Fruit fly (Drosophila melanogaster) whole organism, embryonic: ENCODE data around the gene Tep1.

Experiments
- CG10431 ChIP-seq: fragments of 200-800 bp; sonication (Bioruptor generic); optimal IDR thresholded peaks from 3 replicates; lab custom pipeline; 2018; ENCODE audit warnings: missing biosample characterization, mild to moderate bottlenecking, missing genetic modification characterization
- CG11723 ChIP-seq: fragments of 200-800 bp; sonication (Bioruptor generic); optimal IDR thresholded peaks from 2 replicates; lab custom pipeline; 2017; ENCODE audit warnings: missing biosample characterization, mild to moderate bottlenecking, missing genetic modification characterization
- CG12219 ChIP-seq: fragments of 200-800 bp; sonication (Bioruptor generic); optimal IDR thresholded peaks from 3 replicates; lab custom pipeline; 2018; ENCODE audit warnings: missing biosample characterization, mild to moderate bottlenecking, missing genetic modification characterization
- CG16815 ChIP-seq: fragments of 200-800 bp; sonication (Bioruptor generic); optimal IDR thresholded peaks from 3 replicates; lab custom pipeline; 2017; ENCODE audit warnings: missing biosample characterization, mild to moderate bottlenecking, missing genetic modification characterization
- CG17328 ChIP-seq: fragments of 200-800 bp; sonication (Bioruptor generic); IDR thresholded peaks from 2 replicates; pipeline ENCODE4 v1.3.6; 2022; ENCODE audit warnings: missing biosample characterization, missing genetic modification characterization
- CG18476 ChIP-seq: fragments of 200-800 bp; sonication (Bioruptor generic); optimal IDR thresholded peaks from 2 replicates; lab custom pipeline; 2016; ENCODE audit warnings: missing biosample characterization, mild to moderate bottlenecking, missing genetic modification characterization
- CG34376 ChIP-seq: fragments of 200-800 bp; sonication (Bioruptor generic); optimal IDR thresholded peaks from 2 replicates; lab custom pipeline; 2018; ENCODE audit warnings: missing biosample characterization, mild to moderate bottlenecking, missing genetic modification characterization
- CG42726 ChIP-seq: fragments of 200-800 bp; sonication (Bioruptor generic); IDR thresholded peaks from 2 replicates; pipeline ENCODE4 v1.3.6; 2022; ENCODE audit warnings: missing biosample characterization, missing genetic modification characterization; ENCODE audit not compliant: partially characterized antibody
- CG4360 ChIP-seq: fragments of 200-800 bp; sonication (Bioruptor generic); IDR thresholded peaks from 2 replicates; pipeline ENCODE4 v1.3.6; 2022; ENCODE audit warnings: missing biosample characterization, missing genetic modification characterization
- CG6272 ChIP-seq: fragments of 200-800 bp; sonication (Bioruptor generic); IDR thresholded peaks from 2 replicates; pipeline ENCODE4 v1.3.6; 2022; ENCODE audit warnings: missing biosample characterization, missing genetic modification characterization
- CG6765 ChIP-seq: fragments of 200-800 bp; sonication (Bioruptor generic); optimal IDR thresholded peaks from 3 replicates; lab custom pipeline; 2017; ENCODE audit warnings: missing biosample characterization, mild to moderate bottlenecking, missing genetic modification characterization
- CG7745 ChIP-seq: fragments of 200-800 bp; sonication (Bioruptor generic); optimal IDR thresholded peaks from 2 replicates; lab custom pipeline; 2018; ENCODE audit warnings: missing biosample characterization, mild to moderate bottlenecking, missing genetic modification characterization, moderate library complexity
- CG9876 ChIP-seq: fragments of 200-800 bp; sonication (Bioruptor generic); optimal IDR thresholded peaks from 2 replicates; lab custom pipeline; 2016; ENCODE audit warnings: missing biosample characterization, missing genetic modification characterization
- CTCF ChIP-seq: fragments of 200-800 bp; sonication (Bioruptor generic); optimal IDR thresholded peaks from 2 replicates; lab custom pipeline; 2017; ENCODE audit warnings: missing biosample characterization, mild to moderate bottlenecking, missing genetic modification characterization, moderate library complexity
- CoRest ChIP-seq: fragments of 200-800 bp; sonication (Bioruptor generic); optimal IDR thresholded peaks from 3 replicates; lab custom pipeline; 2018; ENCODE audit warnings: missing biosample characterization, mild to moderate bottlenecking, missing genetic modification characterization, moderate library complexity
- D19A ChIP-seq: fragments of 200-800 bp; optimal IDR thresholded peaks from 3 replicates; lab custom pipeline; 2019; ENCODE audit warnings: missing biosample characterization, mild to moderate bottlenecking, missing genetic modification characterization, moderate library complexity
- D19B ChIP-seq: fragments of 200-800 bp; sonication (Bioruptor generic); optimal IDR thresholded peaks from 2 replicates; lab custom pipeline; 2017; ENCODE audit warnings: missing biosample characterization, mild to moderate bottlenecking, missing genetic modification characterization
- Dek ChIP-seq: fragments of 200-800 bp; sonication (Bioruptor generic); optimal IDR thresholded peaks from 3 replicates; lab custom pipeline; 2019; ENCODE audit warnings: missing biosample characterization, mild to moderate bottlenecking, missing genetic modification characterization, moderate library complexity
- Dip3 ChIP-seq: fragments of 200-800 bp; sonication (Bioruptor generic); optimal IDR thresholded peaks from 3 replicates; lab custom pipeline; 2016; ENCODE audit warnings: missing biosample characterization, missing genetic modification characterization
- E2f1 ChIP-seq: fragments of 200-800 bp; sonication (Bioruptor generic); IDR thresholded peaks from 2 replicates; pipeline ENCODE4 v1.3.6; 2022; ENCODE audit warnings: missing biosample characterization, missing genetic modification characterization
- H2.0 ChIP-seq: fragments of 200-800 bp; sonication (Bioruptor generic); IDR thresholded peaks from 2 replicates; pipeline ENCODE4 v1.3.6; 2022; ENCODE audit warnings: missing biosample characterization, missing genetic modification characterization
- HLHmδ ChIP-seq: fragments of 200-800 bp; sonication (Bioruptor generic); optimal IDR thresholded peaks from 2 replicates; lab custom pipeline; 2018; ENCODE audit warnings: missing biosample characterization, mild to moderate bottlenecking, missing genetic modification characterization, moderate library complexity
- HmgD ChIP-seq: fragments of 200-800 bp; sonication (Bioruptor generic); optimal IDR thresholded peaks from 3 replicates; lab custom pipeline; 2016; ENCODE audit warnings: missing biosample characterization, missing genetic modification characterization
- HmgZ ChIP-seq: fragments of 200-800 bp; sonication (Bioruptor generic); optimal IDR thresholded peaks from 2 replicates; lab custom pipeline; 2018; ENCODE audit warnings: missing biosample characterization, mild to moderate bottlenecking, missing genetic modification characterization
- Hr78 ChIP-seq, 2 experiments: fragments of 200-800 bp in 1 of 2; fragments of >200 bp in 1 of 2; sonication (Bioruptor generic) in 1 of 2; optimal IDR thresholded peaks; 2 replicates each; lab custom pipeline; 2017 to 2019; ENCODE audit warnings: missing biosample characterization in 2 of 2, missing genetic modification characterization in 2 of 2, mild to moderate bottlenecking in 1 of 2, moderate library complexity in 1 of 2
- MBD-R2 ChIP-seq: fragments of 200-800 bp; sonication (Bioruptor generic); IDR thresholded peaks from 2 replicates; pipeline ENCODE4 v1.3.6; 2022; ENCODE audit warnings: missing biosample characterization, missing genetic modification characterization
- Med ChIP-seq: fragments of 200-800 bp; sonication (Bioruptor generic); peaks from one replicate; lab custom pipeline; 2016; ENCODE audit warnings: missing biosample characterization, missing genetic modification characterization, mild to moderate bottlenecking, inconsistent platforms, moderate library complexity
- Oli ChIP-seq: fragments of 200-800 bp; sonication (Bioruptor generic); optimal IDR thresholded peaks from 2 replicates; lab custom pipeline; 2018; ENCODE audit warnings: missing biosample characterization, mild to moderate bottlenecking, missing genetic modification characterization, moderate library complexity
- Opbp ChIP-seq: fragments of 200-800 bp; sonication (Bioruptor generic); IDR thresholded peaks from 3 replicates; pipeline ENCODE4 v1.3.6; 2022; ENCODE audit warnings: missing biosample characterization, missing genetic modification characterization; ENCODE audit not compliant: partially characterized antibody
- Ptx1 ChIP-seq: fragments of 200-800 bp; sonication (Bioruptor generic); IDR thresholded peaks from 2 replicates; pipeline ENCODE4 v1.3.6; 2022; ENCODE audit warnings: missing biosample characterization, missing genetic modification characterization
- Sox102F ChIP-seq: fragments of 200-800 bp; sonication (Bioruptor generic); optimal IDR thresholded peaks from 2 replicates; lab custom pipeline; 2018; ENCODE audit warnings: missing biosample characterization, mild to moderate bottlenecking, missing genetic modification characterization, moderate library complexity
- Taf1 ChIP-seq: fragments of 200-800 bp; sonication (Bioruptor generic); IDR thresholded peaks from 2 replicates; pipeline ENCODE4 v1.3.6; 2022; ENCODE audit warnings: missing biosample characterization, missing genetic modification characterization
- ara ChIP-seq: fragments of 200-800 bp; sonication (Bioruptor generic); IDR thresholded peaks from 2 replicates; pipeline ENCODE4 v1.3.6; 2022; ENCODE audit warnings: missing biosample characterization, missing genetic modification characterization
- ase ChIP-seq: fragments of 200-800 bp; sonication (Bioruptor generic); IDR thresholded peaks from 3 replicates; pipeline ENCODE4 v1.3.6; 2022; ENCODE audit warnings: missing biosample characterization, missing genetic modification characterization
- br ChIP-seq: fragments of >200 bp; optimal IDR thresholded peaks from 2 replicates; lab custom pipeline; 2017
- cg ChIP-seq: fragments of 200-800 bp; sonication (Bioruptor generic); optimal IDR thresholded peaks from 3 replicates; lab custom pipeline; 2019; ENCODE audit warnings: missing biosample characterization, mild to moderate bottlenecking, missing genetic modification characterization, moderate library complexity
- chinmo ChIP-seq: fragments of 200-800 bp; sonication (Bioruptor generic); IDR thresholded peaks from 4 replicates; pipeline ENCODE4 v1.3.6; 2022; ENCODE audit warnings: missing biosample characterization, missing genetic modification characterization; ENCODE audit not compliant: partially characterized antibody
- dysf ChIP-seq: fragments of 200-800 bp; sonication (Bioruptor generic); IDR thresholded peaks from 3 replicates; pipeline ENCODE4 v1.3.6; 2022; ENCODE audit warnings: missing biosample characterization, missing genetic modification characterization
- eve ChIP-seq, 2 experiments: fragments of >200 bp; optimal IDR thresholded peaks; 2 replicates each; lab custom pipeline; 2017; ENCODE audit warnings: missing biosample characterization in 2 of 2, missing genetic modification characterization in 2 of 2
- grau ChIP-seq: fragments of 200-800 bp; optimal IDR thresholded peaks from 3 replicates; lab custom pipeline; 2019; ENCODE audit warnings: missing biosample characterization, mild to moderate bottlenecking, missing genetic modification characterization, moderate library complexity
- her ChIP-seq: fragments of 200-800 bp; sonication (Bioruptor generic); optimal IDR thresholded peaks from 2 replicates; lab custom pipeline; 2016; ENCODE audit warnings: missing biosample characterization, missing genetic modification characterization
- klu ChIP-seq: fragments of 200-800 bp; sonication (Bioruptor generic); IDR thresholded peaks from 2 replicates; pipeline ENCODE4 v1.3.6; 2022; ENCODE audit warnings: missing biosample characterization, missing genetic modification characterization
- lola ChIP-seq, 3 experiments: fragments of >200 bp in 2 of 3; fragments of 200-800 bp in 1 of 3; sonication (Bioruptor generic) in 1 of 3; optimal IDR thresholded peaks; 2 replicates each; lab custom pipeline; 2017 to 2019; ENCODE audit warnings: missing biosample characterization in 3 of 3, missing genetic modification characterization in 3 of 3, mild to moderate bottlenecking in 1 of 3, moderate library complexity in 1 of 3
- nerfin-1 ChIP-seq: fragments of 200-800 bp; sonication (Bioruptor generic); optimal IDR thresholded peaks from 3 replicates; lab custom pipeline; 2019; ENCODE audit warnings: missing biosample characterization, mild to moderate bottlenecking, missing genetic modification characterization, moderate library complexity
- nmo ChIP-seq: fragments of 200-800 bp; sonication (Bioruptor generic); optimal IDR thresholded peaks from 2 replicates; lab custom pipeline; 2018; ENCODE audit warnings: missing biosample characterization, mild to moderate bottlenecking, missing genetic modification characterization, moderate library complexity
- ssp ChIP-seq: fragments of 200-800 bp; sonication (Bioruptor generic); IDR thresholded peaks from 2 replicates; pipeline ENCODE4 v1.3.6; 2022; ENCODE audit warnings: missing biosample characterization, missing genetic modification characterization
- trh ChIP-seq: fragments of 200-800 bp; sonication (Bioruptor generic); optimal IDR thresholded peaks from 2 replicates; lab custom pipeline; 2016; ENCODE audit warnings: missing biosample characterization, missing genetic modification characterization
- unc-4 ChIP-seq: fragments of 200-800 bp; sonication (Bioruptor generic); IDR thresholded peaks from 2 replicates; pipeline ENCODE4 v1.3.6; 2022; ENCODE audit warnings: missing biosample characterization, missing genetic modification characterization; ENCODE audit not compliant: partially characterized antibody
- vvl ChIP-seq: fragments of 200-800 bp; sonication (Bioruptor generic); IDR thresholded peaks from 2 replicates; pipeline ENCODE4 v1.3.6; 2022; ENCODE audit warnings: missing biosample characterization, missing genetic modification characterization

Tep1 gene

DNA sequence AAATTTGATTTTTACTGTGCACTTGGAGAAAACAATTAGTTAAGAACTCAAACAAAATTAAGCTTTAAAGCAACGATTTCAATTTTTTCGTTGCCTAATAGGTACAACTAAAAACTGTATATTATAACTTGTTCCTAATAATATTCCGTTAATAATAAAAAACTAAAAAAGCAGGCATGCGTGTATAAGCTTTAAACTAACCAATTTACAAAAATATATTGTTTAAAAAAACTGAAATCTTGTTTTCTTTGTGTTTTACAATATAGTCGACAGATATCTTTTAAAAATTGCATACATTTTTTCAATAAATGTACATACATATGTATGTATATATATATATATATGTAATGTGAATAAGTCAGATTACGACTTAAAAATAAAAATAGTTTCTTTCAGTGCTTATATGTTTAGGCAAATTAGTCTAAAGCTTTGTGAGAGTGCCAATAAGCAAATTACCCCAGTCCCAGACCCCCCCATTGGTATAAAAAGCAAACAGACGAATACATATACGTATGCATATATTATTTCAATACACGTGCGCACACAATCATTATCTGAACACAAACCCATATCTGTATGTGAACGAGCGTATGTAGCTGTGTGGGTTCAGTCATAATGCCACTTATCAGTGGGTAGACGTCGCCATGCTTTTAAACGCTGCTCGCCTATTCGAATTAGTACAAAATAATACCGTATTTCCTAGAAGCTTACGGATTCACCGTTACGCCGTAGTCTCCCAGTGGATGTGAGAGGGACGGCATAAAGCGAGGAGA, 19.5 kb upstream of the Tep1 start (continued):
- TF ChIP-seq Opbp (GFP tag; lab: Robert Waterston, UW), result no peak
- no peak for TF ChIP-seq CG7745
- peak; percentile 45; the same call in 1 of the 2 replicates for TF ChIP-seq CG6272 (GFP tag; lab: Robert Waterston, UW)
- TF ChIP-seq CG17328, result peak; percentile 46; the same call in 1 of the 2 replicates
- peak; percentile 39 for TF ChIP-seq D19B (GFP tag; lab: Kevin White, UChicago)
- TF ChIP-seq grau (tag; lab: Kevin White, UChicago), result peak; percentile 84
- peak; percentile 7 for TF ChIP-seq CG18476 (GFP tag; lab: Kevin White, UChicago)
- TF ChIP-seq CG6765, result peak; percentile 38
- peak; percentile 35 for TF ChIP-seq CG10431 (GFP tag; lab: Kevin White, UChicago)
- TF ChIP-seq MBD-R2 (GFP tag; lab: Robert Waterston, UW), result no peak
- peak; percentile 48 for TF ChIP-seq CG16815 (GFP tag; lab: Kevin White, UChicago)
- peak; percentile 93 for TF ChIP-seq cg (GFP tag; lab: Kevin White, UChicago)
- peak; percentile 48 for TF ChIP-seq CTCF (GFP tag; lab: Kevin White, UChicago)
- TF ChIP-seq lola (GFP tag; optimal IDR thresholded peaks at IDR 0.05; lab: Kevin White, UChicago), result peak in 1 of 3 experiments; percentile 88
- TF ChIP-seq chinmo, result peak; percentile 96
- peak; percentile 86 for TF ChIP-seq Med
- no peak for TF ChIP-seq CG4360 (GFP tag; lab: Robert Waterston, UW)
- TF ChIP-seq dysf (GFP tag; lab: Robert Waterston, UW), result peak; percentile 76
- TF ChIP-seq unc-4, result peak; percentile 22; the same call in 1 of the 2 replicates
- TF ChIP-seq CG12219 (GFP tag; lab: Kevin White, UChicago), result no peak
- peak; percentile 57 for TF ChIP-seq trh (GFP tag; lab: Kevin White, UChicago)
- no peak for TF ChIP-seq br (lab: Kevin White, UChicago)
- TF ChIP-seq vvl (GFP tag; lab: Robert Waterston, UW), result peak; percentile 87
- peak; percentile 88 for TF ChIP-seq Oli (tag; lab: Kevin White, UChicago)
- no peak; the same call in 1 of the 2 replicates for TF ChIP-seq ara
- peak; percentile 70 for TF ChIP-seq Dek (tag; lab: Kevin White, UChicago)
- TF ChIP-seq Hr78 (GFP tag; optimal IDR thresholded peaks at IDR 0.05; lab: Kevin White, UChicago), result peak in 1 of 2 experiments; percentile 19
- no peak for TF ChIP-seq Taf1 (GFP tag; lab: Robert Waterston, UW)
- TF ChIP-seq E2f1, result peak; percentile 53
- TF ChIP-seq H2.0 (GFP tag; lab: Robert Waterston, UW), result no peak
- peak; percentile 66 for TF ChIP-seq nerfin-1 (tag; lab: Kevin White, UChicago)
- TF ChIP-seq Ptx1 (GFP tag; lab: Robert Waterston, UW), result peak; percentile 69
- TF ChIP-seq CG34376 (GFP tag; lab: Kevin White, UChicago), result peak; percentile 94
- peak; percentile 29 for TF ChIP-seq HmgD (GFP tag; lab: Kevin White, UChicago)
- peak; percentile 50; the same call in 1 of the 2 replicates for TF ChIP-seq CG42726 (GFP tag; lab: Robert Waterston, UW)
- TF ChIP-seq CG11723 (GFP tag; lab: Kevin White, UChicago), result peak; percentile 3
- TF ChIP-seq D19A (tag; lab: Kevin White, UChicago), result peak; percentile 79
- TF ChIP-seq Sox102F (GFP tag; lab: Kevin White, UChicago), result peak; percentile 87
- TF ChIP-seq eve (GFP tag; optimal IDR thresholded peaks at IDR 0.05; lab: Kevin White, UChicago), result peak in 1 of 2 experiments; percentile 81
- TF ChIP-seq her, result no peak
- TF ChIP-seq Dip3, result no peak
- TF ChIP-seq ssp, result peak; percentile 48; the same call in 1 of the 2 replicates
- peak; percentile 95 for TF ChIP-seq nmo
- no peak for TF ChIP-seq CG9876 (GFP tag; lab: Kevin White, UChicago)
- TF ChIP-seq HLHmδ (GFP tag; lab: Kevin White, UChicago), result peak; percentile 50
- peak; percentile 64 for TF ChIP-seq HmgZ
- no peak; the same call in 1 of the 2 replicates for TF ChIP-seq klu (GFP tag; lab: Robert Waterston, UW)
- TF ChIP-seq ase (GFP tag; lab: Robert Waterston, UW), result peak; percentile 34; the same call in 1 of the 3 replicates
- peak; percentile 94 for TF ChIP-seq CoRest (tag; lab: Kevin White, UChicago)
